Worm (Caenorhabditis elegans): ENCODE data around the gene mec-7.

- TF ChIP-seq hnd-1 (tag; optimal IDR thresholded peaks at IDR 0.05) = no peak
- no peak for TF ChIP-seq sea-1 (GFP tag; conservative IDR thresholded peaks at IDR 0.05)
- TF ChIP-seq pes-1 (GFP tag; IDR thresholded peaks at IDR 0.05) = no peak
- no peak for TF ChIP-seq tbx-37 (GFP tag; conservative IDR thresholded peaks at IDR 0.05)
- no peak for TF ChIP-seq ceh-36 (tag; optimal IDR thresholded peaks at IDR 0.05)
- no peak for TF ChIP-seq hmg-4 (GFP tag; optimal IDR thresholded peaks at IDR 0.05)
- no peak for TF ChIP-seq aly-1 (tag; optimal IDR thresholded peaks at IDR 0.05)
- no peak for TF ChIP-seq ama-1 (optimal IDR thresholded peaks at IDR 0.05)
- TF ChIP-seq ceh-13 (GFP tag; optimal IDR thresholded peaks at IDR 0.05) = no peak
- TF ChIP-seq F13C5.2 (tag; optimal IDR thresholded peaks at IDR 0.05) = no peak
- no peak for TF ChIP-seq hmbx-1 (tag; optimal IDR thresholded peaks at IDR 0.05)
- TF ChIP-seq scrt-1 (GFP tag; IDR thresholded peaks at IDR 0.05) = no peak
- no peak for TF ChIP-seq flt-1 (GFP tag; IDR thresholded peaks at IDR 0.05)
- TF ChIP-seq ets-7 (tag; optimal IDR thresholded peaks at IDR 0.05) = no peak
Measured at ce11 chrX:7810991-7811390, 34.5 kb upstream of the mec-7 start.
